Worm (Caenorhabditis elegans) whole organism, L2 larva: ENCODE results near the gene sna-3.
A peak's percentile ranks its signal among the peaks of the same experiment; 100 is the strongest.

Source experiments
- ceh-82 ChIP-seq: fragments of 150-350 bp; optimal IDR thresholded peaks from 2 replicates; lab custom pipeline; 2014; ENCODE audit warnings: missing biosample characterization, missing genetic modification characterization
- dmd-4 ChIP-seq: sonication (generic microtip); optimal IDR thresholded peaks from 2 replicates; lab custom pipeline; 2017; ENCODE audit warnings: missing biosample characterization, missing genetic modification characterization
- mdl-1 ChIP-seq, 2 experiments: fragments of 150-350 bp in 1 of 2; sonication (generic microtip) in 1 of 2; optimal IDR thresholded peaks; 2 replicates each; lab custom pipeline; 2017; ENCODE audit warnings: missing biosample characterization in 2 of 2, missing genetic modification characterization in 2 of 2
- nhr-77 ChIP-seq: fragments of 150-350 bp; optimal IDR thresholded peaks from 2 replicates; lab custom pipeline; 2014; ENCODE audit warnings: missing biosample characterization, missing genetic modification characterization
- snpc-4 ChIP-seq: fragments of 150-350 bp; optimal IDR thresholded peaks from 2 replicates; lab custom pipeline; 2014; ENCODE audit warnings: missing biosample characterization, missing genetic modification characterization

- TF ChIP-seq snpc-4 (tag; lab: Kevin White, UChicago) (peak; percentile 15), nhr-77 (no peak), mdl-1 (tag; optimal IDR thresholded peaks at IDR 0.05; lab: Kevin White, UChicago) (peak in 1 of 2 experiments; percentile 13), ceh-82 (tag; lab: Kevin White, UChicago) (no peak), dmd-4 (tag; lab: Kevin White, UChicago) (no peak)
Measured at ce11 chrIII:6158642-6159475, 47.2 kb downstream of the sna-3 start, which contains the start of gene nfm-1.
